Fruit fly (Drosophila melanogaster) S2 (cell line): ENCODE measurements around the gene Chchd2.

Source experiments
- CG8478 ChIP-seq: fragments of >200 bp; optimal IDR thresholded peaks from 2 replicates; lab custom pipeline; 2018
- CTCF ChIP-seq, 2 experiments: fragments of >200 bp; optimal IDR thresholded peaks; 2 replicates each; lab custom pipeline; 2018

DNA sequence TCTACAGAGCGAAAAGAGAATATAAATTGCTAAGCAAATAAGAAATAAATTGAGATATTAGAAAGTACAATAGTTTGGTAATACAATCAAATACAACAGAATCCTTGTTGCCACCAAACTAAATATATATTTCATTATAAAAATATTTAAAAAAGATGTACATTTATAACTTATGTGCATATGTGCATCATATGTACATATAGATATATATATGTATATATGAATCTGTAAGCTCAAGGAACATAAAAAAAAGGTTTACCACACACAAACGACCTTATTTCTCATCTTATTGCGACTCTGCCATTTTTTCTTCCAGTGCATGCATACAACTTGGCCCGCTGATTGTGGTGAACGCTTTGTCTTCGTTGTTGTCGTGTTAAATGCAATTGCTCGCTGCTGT is 35.5 kb upstream of the Chchd2 start:
- TF ChIP-seq CG8478: no peak
- TF ChIP-seq CTCF (optimal IDR thresholded peaks at IDR 0.05; lab: Kevin White, UChicago): no peak
